Fruit fly (Drosophila melanogaster) Kc167 (cell line): Measurements from ENCODE around the gene CG9029.

Source experiments
- Myc ChIP-seq: fragments of >200 bp; optimal IDR thresholded peaks from 2 replicates; lab custom pipeline; 2017; ENCODE audit warnings: missing external identifiers
- Sin3A ChIP-seq: fragments of >200 bp; optimal IDR thresholded peaks from 2 replicates; lab custom pipeline; 2018; ENCODE audit warnings: missing external identifiers
- h ChIP-seq: fragments of >200 bp; optimal IDR thresholded peaks from 3 replicates; lab custom pipeline; 2018; ENCODE audit warnings: missing external identifiers
- insv ChIP-seq: fragments of >200 bp; optimal IDR thresholded peaks from 3 replicates; lab custom pipeline; 2018; ENCODE audit warnings: missing external identifiers
- psq ChIP-seq: fragments of >200 bp; optimal IDR thresholded peaks from 2 replicates; lab custom pipeline; 2017; ENCODE audit warnings: missing external identifiers
- ttk ChIP-seq: sonication (Bioruptor generic); optimal IDR thresholded peaks from 2 replicates; lab custom pipeline; 2017; ENCODE audit warnings: missing external identifiers

dm6 chr2L:5894533-5894932 lies 8.7 kb downstream of the CG9029 start:
- TF ChIP-seq psq (lab: Kevin White, UChicago) (no peak), Sin3A (lab: Kevin White, UChicago) (no peak), ttk (lab: Kevin White, UChicago) (no peak), insv (lab: Kevin White, UChicago) (no peak), h (lab: Kevin White, UChicago) (no peak), Myc (lab: Kevin White, UChicago) (no peak)
